Worm (Caenorhabditis elegans) whole organism, midembryonic: ENCODE measurements around the gene mec-10.

Source experiments
- T22C8.4 ChIP-seq: fragments of 200-800 bp; sonication (Bioruptor generic); IDR thresholded peaks from 2 replicates; pipeline ENCODE4 v1.3.6; 2022; ENCODE audit warnings: missing genetic modification characterization, missing compliant biosample characterization
- cog-1 ChIP-seq: sonication (generic microtip); optimal IDR thresholded peaks from 2 replicates; lab custom pipeline; 2016; ENCODE audit warnings: missing genetic modification characterization, missing compliant biosample characterization
- flt-1 ChIP-seq: fragments of 200-800 bp; sonication (Bioruptor generic); IDR thresholded peaks from 2 replicates; pipeline ENCODE4 v1.3.6; 2022; ENCODE audit warnings: missing genetic modification characterization, missing compliant biosample characterization
- klf-2 ChIP-seq: fragments of 200-800 bp; sonication (Bioruptor generic); conservative IDR thresholded peaks from 2 replicates; pipeline ENCODE4 v1.3.6; 2022; ENCODE audit warnings: missing genetic modification reagents, missing genetic modification characterization, missing compliant biosample characterization
- med-1 ChIP-seq: sonication (generic microtip); optimal IDR thresholded peaks from 2 replicates; lab custom pipeline; 2017; ENCODE audit warnings: missing genetic modification characterization, mild to moderate bottlenecking, missing compliant biosample characterization, antibody characterized with exemption, missing genetic modification reagents; ENCODE audit not compliant: insufficient read depth
- ref-1 ChIP-seq: fragments of 200-800 bp; sonication (Bioruptor generic); conservative IDR thresholded peaks from 2 replicates; pipeline ENCODE4 v1.3.6; 2022; ENCODE audit warnings: missing genetic modification reagents, missing genetic modification characterization, missing compliant biosample characterization
- tab-1 ChIP-seq: fragments of 200-800 bp; sonication (Bioruptor generic); IDR thresholded peaks from 2 replicates; pipeline ENCODE4 v1.3.6; 2022; ENCODE audit warnings: missing genetic modification characterization, missing compliant biosample characterization
- ztf-23 ChIP-seq: fragments of 200-800 bp; sonication (Bioruptor generic); IDR thresholded peaks from 2 replicates; pipeline ENCODE4 v1.3.6; 2022; ENCODE audit warnings: missing genetic modification reagents, missing genetic modification characterization, missing compliant biosample characterization
- ztf-29 ChIP-seq: fragments of 200-800 bp; sonication (Bioruptor generic); IDR thresholded peaks from 2 replicates; pipeline ENCODE4 v1.3.6; 2022; ENCODE audit warnings: missing genetic modification reagents, missing genetic modification characterization, missing compliant biosample characterization

mec-10 gene

ce11 chrX:8475142-8475541 lies 5.0 kb upstream of the mec-10 start:
- TF ChIP-seq klf-2 (GFP tag; lab: Robert Waterston, UW) (no peak), ztf-23 (GFP tag; lab: Robert Waterston, UW) (no peak), T22C8.4 (GFP tag; lab: Robert Waterston, UW) (no peak)

- TF ChIP-seq ztf-23 (GFP tag; lab: Robert Waterston, UW) (no peak), klf-2 (GFP tag; lab: Robert Waterston, UW) (no peak), cog-1 (tag; lab: Kevin White, UChicago) (no peak), T22C8.4 (GFP tag; lab: Robert Waterston, UW) (no peak), tab-1 (GFP tag; lab: Robert Waterston, UW) (no peak), flt-1 (GFP tag; lab: Robert Waterston, UW) (no peak)
These were observed 3.4 kb upstream of the mec-10 start for ce11 chrX:8473468-8473867.

ce11 chrX:8463889-8464444 lies 6.1 kb downstream of the mec-10 start:
- TF ChIP-seq klf-2 (GFP tag; lab: Robert Waterston, UW) = no peak
- TF ChIP-seq T22C8.4 (GFP tag; lab: Robert Waterston, UW) = no peak
- no peak for TF ChIP-seq cog-1 (tag; lab: Kevin White, UChicago)
- no peak for TF ChIP-seq ref-1 (GFP tag; lab: Robert Waterston, UW)
- no peak for TF ChIP-seq ztf-23 (GFP tag; lab: Robert Waterston, UW)
- no peak for TF ChIP-seq tab-1 (GFP tag; lab: Robert Waterston, UW)
- TF ChIP-seq med-1 (GFP tag; lab: Kevin White, UChicago) = no peak
- no peak for TF ChIP-seq ztf-29 (GFP tag; lab: Robert Waterston, UW)
- no peak for TF ChIP-seq flt-1 (GFP tag; lab: Robert Waterston, UW)

- TF ChIP-seq T22C8.4 (GFP tag; lab: Robert Waterston, UW) = no peak
- no peak for TF ChIP-seq klf-2 (GFP tag; lab: Robert Waterston, UW)
- no peak for TF ChIP-seq ztf-29 (GFP tag; lab: Robert Waterston, UW)
- TF ChIP-seq ztf-23 (GFP tag; lab: Robert Waterston, UW) = no peak
- no peak for TF ChIP-seq flt-1 (GFP tag; lab: Robert Waterston, UW)
- TF ChIP-seq med-1 (GFP tag; lab: Kevin White, UChicago) = no peak
- no peak for TF ChIP-seq ref-1 (GFP tag; lab: Robert Waterston, UW)
- TF ChIP-seq cog-1 (tag; lab: Kevin White, UChicago) = no peak
- TF ChIP-seq tab-1 (GFP tag; lab: Robert Waterston, UW) = no peak
These were observed 6.9 kb downstream of the mec-10 start, which contains the start of gene F16F9.4 for ce11 chrX:8463085-8463645. Gene F16F9.4, minus strand, starts transcription at chrX:8463360.

- no peak for TF ChIP-seq ztf-23 (GFP tag; lab: Robert Waterston, UW)
- TF ChIP-seq med-1 (GFP tag; lab: Kevin White, UChicago) = no peak
- no peak for TF ChIP-seq cog-1 (tag; lab: Kevin White, UChicago)
- no peak for TF ChIP-seq klf-2 (GFP tag; lab: Robert Waterston, UW)
- TF ChIP-seq ztf-29 (GFP tag; lab: Robert Waterston, UW) = no peak
- TF ChIP-seq ref-1 (GFP tag; lab: Robert Waterston, UW) = no peak
- no peak for TF ChIP-seq T22C8.4 (GFP tag; lab: Robert Waterston, UW)
- no peak for TF ChIP-seq tab-1 (GFP tag; lab: Robert Waterston, UW)
- no peak for TF ChIP-seq flt-1 (GFP tag; lab: Robert Waterston, UW)
These were observed 9.2 kb downstream of the mec-10 start for ce11 chrX:8460958-8461357.

ce11 chrX:8459789-8460188 lies 10.3 kb downstream of the mec-10 start:
- TF ChIP-seq med-1 (GFP tag; lab: Kevin White, UChicago) = no peak
- TF ChIP-seq ztf-23 (GFP tag; lab: Robert Waterston, UW) = no peak
- no peak for TF ChIP-seq tab-1 (GFP tag; lab: Robert Waterston, UW)
- TF ChIP-seq T22C8.4 (GFP tag; lab: Robert Waterston, UW) = no peak
- TF ChIP-seq ztf-29 (GFP tag; lab: Robert Waterston, UW) = no peak
- no peak for TF ChIP-seq flt-1 (GFP tag; lab: Robert Waterston, UW)
- no peak for TF ChIP-seq cog-1 (tag; lab: Kevin White, UChicago)
- TF ChIP-seq klf-2 (GFP tag; lab: Robert Waterston, UW) = no peak
- no peak for TF ChIP-seq ref-1 (GFP tag; lab: Robert Waterston, UW)

- no peak for TF ChIP-seq ref-1 (GFP tag; lab: Robert Waterston, UW)
- no peak for TF ChIP-seq ztf-29 (GFP tag; lab: Robert Waterston, UW)
- TF ChIP-seq med-1 (GFP tag; lab: Kevin White, UChicago) = no peak
- no peak for TF ChIP-seq tab-1 (GFP tag; lab: Robert Waterston, UW)
- no peak for TF ChIP-seq cog-1 (tag; lab: Kevin White, UChicago)
- TF ChIP-seq klf-2 (GFP tag; lab: Robert Waterston, UW) = no peak
- TF ChIP-seq T22C8.4 (GFP tag; lab: Robert Waterston, UW) = no peak
- no peak for TF ChIP-seq ztf-23 (GFP tag; lab: Robert Waterston, UW)
- no peak for TF ChIP-seq flt-1 (GFP tag; lab: Robert Waterston, UW)
These were observed 12.8 kb downstream of the mec-10 start, which contains the start of gene F16F9.3 for ce11 chrX:8457314-8457713. Gene F16F9.3, plus strand, starts transcription at chrX:8457614.

ce11 chrX:8455590-8456166 lies 14.4 kb downstream of the mec-10 start, which contains the start of gene dpy-6:
Gene dpy-6, minus strand, starts transcription at chrX:8455640.
- TF ChIP-seq cog-1 (tag; lab: Kevin White, UChicago) (no peak), ztf-29 (GFP tag; lab: Robert Waterston, UW) (no peak), ref-1 (GFP tag; lab: Robert Waterston, UW) (no peak), med-1 (GFP tag; lab: Kevin White, UChicago) (no peak), tab-1 (GFP tag; lab: Robert Waterston, UW) (no peak), flt-1 (GFP tag; lab: Robert Waterston, UW) (no peak)
